Fruit fly (Drosophila melanogaster): Measurements from ENCODE around the gene Nufip.

Nufip gene

dm6 chr3L:18743679-18744078 lies 4.5 kb downstream of the Nufip start (continued):
- TF ChIP-seq CG11247 (GFP tag; IDR thresholded peaks at IDR 0.05) = no peak
- no peak for TF ChIP-seq ken (GFP tag; IDR thresholded peaks at IDR 0.05)
- TF ChIP-seq CG31441 (GFP tag; IDR thresholded peaks at IDR 0.05) = peak; percentile 30; the same call in 1 of the 2 replicates
- peak; percentile 4 for TF ChIP-seq exex (tag; optimal IDR thresholded peaks at IDR 0.05)
- TF ChIP-seq CG7839 (tag; optimal IDR thresholded peaks at IDR 0.05) = peak; percentile 10
- peak; percentile 35; the same call in 1 of the 3 replicates for TF ChIP-seq ci (GFP tag; IDR thresholded peaks at IDR 0.05)
- peak in 1 of 2 experiments; percentile 39 for TF ChIP-seq insv (GFP tag; optimal IDR thresholded peaks at IDR 0.05)
- peak; percentile 2 for TF ChIP-seq Hsf (GFP tag; optimal IDR thresholded peaks at IDR 0.05)
- peak; percentile 5 for TF ChIP-seq phol (tag; optimal IDR thresholded peaks at IDR 0.05)
- peak; percentile 29 for TF ChIP-seq CG2712 (tag; optimal IDR thresholded peaks at IDR 0.05)
- TF ChIP-seq stwl (tag; optimal IDR thresholded peaks at IDR 0.05) = peak; percentile 73
- peak; percentile 85 for TF ChIP-seq CTCF (GFP tag; optimal IDR thresholded peaks at IDR 0.05)
- peak in 1 of 2 experiments; percentile 5 for TF ChIP-seq Hr51 (GFP tag; optimal IDR thresholded peaks at IDR 0.05)
- TF ChIP-seq Xrp1 (GFP tag; IDR thresholded peaks at IDR 0.05) = peak; percentile 17; the same call in 1 of the 2 replicates
- peak; percentile 6 for TF ChIP-seq Dp (GFP tag; optimal IDR thresholded peaks at IDR 0.05)
- peak; percentile 18 for TF ChIP-seq HmgZ (tag; optimal IDR thresholded peaks at IDR 0.05)
- TF ChIP-seq slbo (GFP tag; IDR thresholded peaks at IDR 0.05) = peak; percentile 19; the same call in 1 of the 2 replicates
- peak; percentile 7 for TF ChIP-seq sens (GFP tag)
- peak; percentile 70; the same call in 2 of the 3 replicates for TF ChIP-seq knrl (GFP tag; IDR thresholded peaks at IDR 0.05; ENCODE audit: partially characterized antibody)
- peak; percentile 46 for TF ChIP-seq CG42726 (GFP tag; IDR thresholded peaks at IDR 0.05; ENCODE audit: partially characterized antibody)
- peak; percentile 9 for TF ChIP-seq trem (tag; optimal IDR thresholded peaks at IDR 0.05)
- TF ChIP-seq vnd (GFP tag; IDR thresholded peaks at IDR 0.05; ENCODE audit: partially characterized antibody) = peak; percentile 60
- no peak for TF ChIP-seq CG33557 (GFP tag; optimal IDR thresholded peaks at IDR 0.05)
- TF ChIP-seq NfI (GFP tag; optimal IDR thresholded peaks at IDR 0.05) = peak; percentile 12
- TF ChIP-seq B-H2 (GFP tag; optimal IDR thresholded peaks at IDR 0.05) = peak; percentile 34
- peak; percentile 63 for TF ChIP-seq CG16813 (GFP tag; IDR thresholded peaks at IDR 0.05; ENCODE audit: partially characterized antibody)
- peak; percentile 29 for TF ChIP-seq CG11504 (tag; optimal IDR thresholded peaks at IDR 0.05)
- TF ChIP-seq amos (GFP tag; IDR thresholded peaks at IDR 0.05; ENCODE audit: partially characterized antibody) = peak; percentile 70
- peak; percentile 15 for TF ChIP-seq Ets65A (GFP tag)
- TF ChIP-seq Bteb2 (GFP tag; optimal IDR thresholded peaks at IDR 0.05) = no peak
- no peak for TF ChIP-seq CG15514 (GFP tag; optimal IDR thresholded peaks at IDR 0.05)
- TF ChIP-seq HLH3B (GFP tag; IDR thresholded peaks at IDR 0.05) = 0 out of 2 replicates have a peak, but pooled peaks have one; percentile 7
- no peak for TF ChIP-seq CG11723 (GFP tag; optimal IDR thresholded peaks at IDR 0.05)
- no peak for TF ChIP-seq grn (GFP tag; optimal IDR thresholded peaks at IDR 0.05)
- TF ChIP-seq Scr (GFP tag; IDR thresholded peaks at IDR 0.05; ENCODE audit: partially characterized antibody) = 0 out of 2 replicates have a peak, but pooled peaks have one; percentile 27
- TF ChIP-seq sob (GFP tag; IDR thresholded peaks at IDR 0.05) = peak; percentile 19; the same call in 1 of the 2 replicates
- no peak for TF ChIP-seq psq (GFP tag; optimal IDR thresholded peaks at IDR 0.05)
- TF ChIP-seq CG13894 (tag; optimal IDR thresholded peaks at IDR 0.05) = peak; percentile 9
- TF ChIP-seq Xbp1 (GFP tag; optimal IDR thresholded peaks at IDR 0.05) = peak; percentile 7
- TF ChIP-seq row (GFP tag; IDR thresholded peaks at IDR 0.05) = peak; percentile 9; the same call in 1 of the 3 replicates
- TF ChIP-seq CG7786 (GFP tag; optimal IDR thresholded peaks at IDR 0.05) = no peak
- TF ChIP-seq CG14860 (GFP tag; IDR thresholded peaks at IDR 0.05; ENCODE audit: partially characterized antibody) = peak; percentile 11; the same call in 1 of the 3 replicates
- TF ChIP-seq zen (tag; optimal IDR thresholded peaks at IDR 0.05) = peak; percentile 39
- TF ChIP-seq Adf1 (GFP tag; IDR thresholded peaks at IDR 0.05) = no peak
- TF ChIP-seq CG13287 (GFP tag; IDR thresholded peaks at IDR 0.05; ENCODE audit: partially characterized antibody) = peak; percentile 36; the same call in 1 of the 2 replicates
- peak; percentile 24 for TF ChIP-seq Myb (GFP tag; optimal IDR thresholded peaks at IDR 0.05)
- TF ChIP-seq CG14710 (tag; optimal IDR thresholded peaks at IDR 0.05) = peak; percentile 30
- peak; percentile 20; the same call in 1 of the 2 replicates for TF ChIP-seq chm (GFP tag; IDR thresholded peaks at IDR 0.05)
- TF ChIP-seq CG18011 (GFP tag; optimal IDR thresholded peaks at IDR 0.05) = peak; percentile 96

Data from whole organism, embryonic.